Worm (Caenorhabditis elegans): ENCODE results near the gene glb-29.

The glb-29 gene

DNA sequence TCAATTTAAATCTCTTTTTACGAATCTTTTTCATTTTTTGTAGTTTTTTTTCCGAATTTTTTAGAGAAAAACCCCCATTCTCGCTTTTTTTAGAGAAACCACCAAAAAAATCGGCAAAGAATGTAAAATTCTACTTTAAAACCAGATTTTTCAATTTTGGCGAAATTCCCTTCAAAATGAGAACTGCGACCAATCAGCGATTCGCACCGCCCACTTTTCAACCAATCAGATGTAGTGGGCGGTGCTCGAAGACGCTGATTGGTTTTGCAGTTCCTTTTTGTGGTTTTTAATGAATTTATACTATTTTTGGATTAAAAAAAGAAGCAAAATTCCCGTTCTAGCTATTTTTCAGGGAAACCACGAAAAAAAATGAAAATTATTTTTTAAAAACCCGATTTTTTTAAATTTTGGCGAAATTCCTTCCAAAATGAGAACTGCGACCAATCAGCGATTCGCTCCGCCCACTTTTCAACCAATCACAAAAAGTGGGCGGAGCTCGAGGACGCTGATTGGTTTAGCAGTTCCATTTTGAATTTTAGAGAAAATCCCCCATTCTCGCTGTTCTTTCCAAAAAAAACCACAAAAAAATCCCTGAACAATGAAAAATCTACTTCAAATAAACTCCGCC is 37.7 kb upstream of the glb-29 start:
- TF ChIP-seq ztf-23 (GFP tag; IDR thresholded peaks at IDR 0.05) (no peak), med-1 (GFP tag; optimal IDR thresholded peaks at IDR 0.05; ENCODE audit: insufficient read depth) (no peak), flt-1 (GFP tag; IDR thresholded peaks at IDR 0.05) (no peak), ztf-29 (GFP tag; IDR thresholded peaks at IDR 0.05) (no peak), klf-2 (GFP tag; conservative IDR thresholded peaks at IDR 0.05) (no peak), cog-1 (tag; optimal IDR thresholded peaks at IDR 0.05) (no peak), tab-1 (GFP tag; IDR thresholded peaks at IDR 0.05) (no peak), T22C8.4 (GFP tag; IDR thresholded peaks at IDR 0.05) (no peak), ref-1 (GFP tag; conservative IDR thresholded peaks at IDR 0.05) (no peak)

DNA sequence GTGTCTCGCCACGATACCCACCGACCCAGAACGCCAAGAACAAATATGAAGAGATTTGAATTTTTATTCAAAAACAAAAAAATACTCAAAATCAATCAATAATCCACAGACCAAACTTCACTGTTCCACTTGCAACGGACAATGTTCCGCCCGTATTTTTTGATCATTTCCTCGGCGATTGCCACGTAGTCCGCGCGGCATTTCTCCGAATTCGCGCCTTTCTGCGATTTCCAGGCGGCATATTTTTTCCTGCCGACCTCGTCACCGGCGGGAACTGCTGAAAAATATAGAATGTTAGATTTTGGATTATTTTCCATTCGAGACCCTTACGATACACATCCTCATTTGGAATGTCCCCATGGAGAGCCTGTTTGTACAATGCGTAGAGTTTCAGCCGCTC is 36.6 kb upstream of the glb-29 start:
- TF ChIP-seq med-1 (GFP tag; optimal IDR thresholded peaks at IDR 0.05; ENCODE audit: insufficient read depth) (no peak), cog-1 (tag; optimal IDR thresholded peaks at IDR 0.05) (no peak), ref-1 (GFP tag; conservative IDR thresholded peaks at IDR 0.05) (no peak), T22C8.4 (GFP tag; IDR thresholded peaks at IDR 0.05) (no peak), tab-1 (GFP tag; IDR thresholded peaks at IDR 0.05) (no peak), flt-1 (GFP tag; IDR thresholded peaks at IDR 0.05) (no peak), ztf-29 (GFP tag; IDR thresholded peaks at IDR 0.05) (no peak), ztf-23 (GFP tag; IDR thresholded peaks at IDR 0.05) (no peak), klf-2 (GFP tag; conservative IDR thresholded peaks at IDR 0.05) (no peak)

DNA sequence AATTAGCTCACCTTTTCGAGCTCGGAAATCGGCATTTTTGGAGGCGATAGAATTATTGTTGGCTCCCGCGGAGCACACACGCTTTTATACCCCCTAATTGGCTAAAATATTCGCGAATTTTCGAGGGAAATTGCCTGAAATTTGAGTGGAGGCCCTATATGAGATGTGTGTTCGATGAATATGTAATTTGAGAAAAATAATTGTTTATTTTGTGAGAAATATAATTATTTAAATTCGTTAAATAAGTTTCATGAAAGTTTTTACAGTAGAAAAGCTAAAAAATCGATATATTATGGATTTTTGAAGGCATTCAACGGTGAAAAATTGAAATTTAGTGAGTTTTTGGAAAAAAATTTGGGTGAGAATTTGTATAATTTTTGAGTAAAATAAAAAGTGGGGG is 35.2 kb upstream of the glb-29 start, which contains the start of gene acbp-6:
TSS of gene acbp-6 (minus strand) at position 101 of the 400 bp plus-strand sequence.
- TF ChIP-seq ztf-23 (GFP tag; IDR thresholded peaks at IDR 0.05) (no peak), ref-1 (GFP tag; conservative IDR thresholded peaks at IDR 0.05) (no peak), klf-2 (GFP tag; conservative IDR thresholded peaks at IDR 0.05) (no peak)

DNA sequence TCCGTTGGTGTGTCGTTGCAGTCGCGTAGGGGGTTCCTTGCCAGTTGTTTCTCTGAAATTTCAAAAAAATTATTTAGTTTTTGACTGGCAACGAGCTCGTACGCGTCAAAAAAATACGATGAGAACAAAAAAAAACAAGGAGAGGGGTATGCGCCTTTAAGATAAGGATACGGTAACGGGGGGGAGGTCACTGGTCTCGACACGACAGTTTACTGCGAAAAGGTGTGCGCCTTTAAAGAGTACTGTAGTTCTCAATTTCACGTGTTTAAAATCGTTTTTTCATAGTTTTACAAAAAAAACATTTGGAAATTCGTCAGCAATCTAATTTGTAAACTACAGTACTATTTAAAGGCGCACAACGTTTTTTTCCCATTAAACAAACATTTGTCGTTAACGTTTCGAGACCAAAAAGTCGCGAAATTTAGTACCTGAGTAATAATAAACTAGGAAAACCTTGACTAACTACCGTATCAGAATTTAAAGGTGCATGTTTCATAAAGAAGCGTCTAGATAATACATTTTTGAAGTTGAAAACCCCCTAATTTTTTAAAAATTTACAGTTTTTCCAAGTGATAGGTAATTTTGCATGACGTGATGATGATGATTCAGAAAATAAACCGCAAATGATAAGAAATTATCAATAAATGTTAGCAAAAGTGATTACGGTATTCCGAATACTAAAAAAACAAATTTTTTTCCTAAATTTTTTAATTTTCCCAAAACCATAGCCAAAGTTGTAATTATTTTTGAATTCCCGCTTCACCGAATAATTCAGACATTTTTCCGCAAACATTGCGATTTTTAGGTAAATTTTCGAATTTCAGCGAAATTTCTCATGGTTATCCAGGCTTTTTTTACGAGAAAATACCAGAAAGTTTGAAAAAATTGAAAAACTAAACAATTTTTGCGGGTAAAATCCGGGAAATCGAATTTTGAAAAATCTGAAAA is 34.5 kb upstream of the glb-29 start:
- TF ChIP-seq med-1 (GFP tag; optimal IDR thresholded peaks at IDR 0.05; ENCODE audit: insufficient read depth): no peak
- no peak for TF ChIP-seq ztf-29 (GFP tag; IDR thresholded peaks at IDR 0.05)
- no peak for TF ChIP-seq klf-2 (GFP tag; conservative IDR thresholded peaks at IDR 0.05)
- no peak for TF ChIP-seq ref-1 (GFP tag; conservative IDR thresholded peaks at IDR 0.05)
- TF ChIP-seq tab-1 (GFP tag; IDR thresholded peaks at IDR 0.05): no peak
- TF ChIP-seq T22C8.4 (GFP tag; IDR thresholded peaks at IDR 0.05): no peak
- no peak for TF ChIP-seq flt-1 (GFP tag; IDR thresholded peaks at IDR 0.05)
- no peak for TF ChIP-seq ztf-23 (GFP tag; IDR thresholded peaks at IDR 0.05)
- no peak for TF ChIP-seq cog-1 (tag; optimal IDR thresholded peaks at IDR 0.05)

DNA sequence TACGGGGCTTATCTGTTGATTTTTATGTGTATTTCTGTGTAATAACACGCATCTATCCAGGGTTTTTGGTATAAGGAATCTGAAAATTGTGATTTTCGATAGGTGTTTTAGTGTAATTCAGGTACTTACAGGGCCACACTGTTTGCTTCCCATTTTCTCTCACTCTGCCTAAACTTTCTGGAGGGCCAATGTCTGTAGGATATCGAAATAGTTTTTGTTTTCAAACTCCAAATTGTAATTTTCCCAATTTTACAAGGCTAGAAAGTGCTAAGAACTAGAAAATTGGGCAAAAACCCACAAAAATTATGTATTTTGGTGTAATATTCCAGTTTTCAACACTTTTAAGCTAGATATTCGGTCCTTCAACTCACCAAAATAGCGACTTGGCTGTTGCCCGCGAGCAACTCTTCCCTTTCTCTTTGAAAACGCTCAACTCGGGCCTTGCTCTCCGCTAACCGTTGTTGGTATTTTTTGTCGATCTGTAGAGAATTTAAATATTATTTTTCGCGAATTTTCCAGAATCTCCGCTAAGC is 32.1 kb upstream of the glb-29 start:
- TF ChIP-seq cog-1 (tag; optimal IDR thresholded peaks at IDR 0.05) (no peak), ref-1 (GFP tag; conservative IDR thresholded peaks at IDR 0.05) (no peak), klf-2 (GFP tag; conservative IDR thresholded peaks at IDR 0.05) (no peak), ztf-29 (GFP tag; IDR thresholded peaks at IDR 0.05) (no peak), flt-1 (GFP tag; IDR thresholded peaks at IDR 0.05) (no peak), T22C8.4 (GFP tag; IDR thresholded peaks at IDR 0.05) (no peak), med-1 (GFP tag; optimal IDR thresholded peaks at IDR 0.05; ENCODE audit: insufficient read depth) (no peak), tab-1 (GFP tag; IDR thresholded peaks at IDR 0.05) (no peak)

DNA sequence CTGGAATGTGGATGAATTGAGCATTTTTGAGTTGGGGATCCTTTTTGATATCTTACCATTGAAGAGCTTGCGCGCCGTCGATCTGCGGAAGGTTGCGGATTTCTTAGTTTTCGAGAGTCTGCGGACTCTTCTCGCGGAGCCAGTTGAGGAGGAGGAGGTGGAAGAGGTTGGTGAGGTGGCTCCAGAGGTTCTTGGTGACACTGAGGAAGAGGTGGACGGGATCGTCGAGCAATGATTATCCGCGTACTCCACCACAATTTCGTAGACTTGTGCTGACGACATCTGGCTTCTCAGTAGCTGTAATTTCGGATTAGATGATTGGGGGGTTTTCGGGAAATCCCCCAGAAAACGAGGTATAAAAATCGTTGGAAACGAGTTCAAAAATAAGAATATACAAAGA is 31.5 kb upstream of the glb-29 start, which contains the start of gene Y17G7B.21:
TSS of gene Y17G7B.21 (minus strand) at position 299 of the 400 bp plus-strand sequence.
- TF ChIP-seq flt-1 (GFP tag; IDR thresholded peaks at IDR 0.05) (0 out of 2 replicates have a peak, but pooled peaks have one; percentile 50), T22C8.4 (GFP tag; IDR thresholded peaks at IDR 0.05) (no peak)

DNA sequence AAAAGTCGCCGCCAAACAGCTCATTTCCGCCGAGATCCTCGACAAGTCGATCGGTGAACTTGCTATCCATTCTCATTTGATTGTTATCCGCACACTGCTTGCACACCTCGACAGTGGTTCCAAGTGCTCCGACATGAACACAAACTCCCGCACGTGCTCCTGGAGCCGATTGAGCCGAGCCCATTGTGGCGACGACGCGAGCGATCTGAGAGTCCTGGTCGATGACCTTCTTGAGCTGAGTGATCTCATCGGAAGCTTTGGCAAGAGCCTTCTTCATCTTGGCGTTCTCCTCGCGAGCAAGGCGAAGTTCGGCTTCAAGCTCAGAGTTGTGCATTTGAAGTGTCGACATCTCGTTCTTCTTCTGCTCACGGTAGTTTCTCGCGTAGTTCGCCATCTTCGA is 30.4 kb upstream of the glb-29 start:
- no peak for TF ChIP-seq flt-1 (GFP tag; IDR thresholded peaks at IDR 0.05)
- no peak for TF ChIP-seq med-1 (GFP tag; optimal IDR thresholded peaks at IDR 0.05; ENCODE audit: insufficient read depth)
- TF ChIP-seq klf-2 (GFP tag; conservative IDR thresholded peaks at IDR 0.05): no peak
- TF ChIP-seq tab-1 (GFP tag; IDR thresholded peaks at IDR 0.05): no peak
- TF ChIP-seq ztf-29 (GFP tag; IDR thresholded peaks at IDR 0.05): no peak
- TF ChIP-seq ztf-23 (GFP tag; IDR thresholded peaks at IDR 0.05): no peak
- TF ChIP-seq T22C8.4 (GFP tag; IDR thresholded peaks at IDR 0.05): no peak
- no peak for TF ChIP-seq ref-1 (GFP tag; conservative IDR thresholded peaks at IDR 0.05)
- TF ChIP-seq cog-1 (tag; optimal IDR thresholded peaks at IDR 0.05): no peak

DNA sequence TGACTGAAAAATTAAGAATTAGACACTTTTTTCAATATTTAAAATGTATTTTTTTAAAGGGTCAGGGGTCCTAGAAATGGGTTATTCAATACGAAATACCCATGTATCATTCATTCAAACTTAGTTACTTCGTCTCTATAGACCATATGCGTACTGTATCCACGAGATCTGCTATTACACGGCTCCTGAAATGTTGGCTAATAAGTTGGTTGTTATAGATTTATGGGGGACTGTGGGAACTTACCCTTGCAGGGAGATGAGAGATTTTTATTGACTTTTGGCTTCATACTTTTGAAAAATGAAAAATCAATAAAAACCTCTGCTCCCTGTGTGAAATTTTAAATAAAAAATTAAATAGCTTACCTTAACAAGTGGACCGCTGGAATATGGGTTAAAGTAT is 30.0 kb upstream of the glb-29 start:
- TF ChIP-seq med-1 (GFP tag; optimal IDR thresholded peaks at IDR 0.05; ENCODE audit: insufficient read depth): no peak
- TF ChIP-seq tab-1 (GFP tag; IDR thresholded peaks at IDR 0.05): no peak
- no peak for TF ChIP-seq T22C8.4 (GFP tag; IDR thresholded peaks at IDR 0.05)
- no peak for TF ChIP-seq cog-1 (tag; optimal IDR thresholded peaks at IDR 0.05)
- TF ChIP-seq ztf-23 (GFP tag; IDR thresholded peaks at IDR 0.05): no peak
- no peak for TF ChIP-seq ref-1 (GFP tag; conservative IDR thresholded peaks at IDR 0.05)
- no peak for TF ChIP-seq ztf-29 (GFP tag; IDR thresholded peaks at IDR 0.05)
- TF ChIP-seq klf-2 (GFP tag; conservative IDR thresholded peaks at IDR 0.05): no peak
- TF ChIP-seq flt-1 (GFP tag; IDR thresholded peaks at IDR 0.05): no peak

DNA sequence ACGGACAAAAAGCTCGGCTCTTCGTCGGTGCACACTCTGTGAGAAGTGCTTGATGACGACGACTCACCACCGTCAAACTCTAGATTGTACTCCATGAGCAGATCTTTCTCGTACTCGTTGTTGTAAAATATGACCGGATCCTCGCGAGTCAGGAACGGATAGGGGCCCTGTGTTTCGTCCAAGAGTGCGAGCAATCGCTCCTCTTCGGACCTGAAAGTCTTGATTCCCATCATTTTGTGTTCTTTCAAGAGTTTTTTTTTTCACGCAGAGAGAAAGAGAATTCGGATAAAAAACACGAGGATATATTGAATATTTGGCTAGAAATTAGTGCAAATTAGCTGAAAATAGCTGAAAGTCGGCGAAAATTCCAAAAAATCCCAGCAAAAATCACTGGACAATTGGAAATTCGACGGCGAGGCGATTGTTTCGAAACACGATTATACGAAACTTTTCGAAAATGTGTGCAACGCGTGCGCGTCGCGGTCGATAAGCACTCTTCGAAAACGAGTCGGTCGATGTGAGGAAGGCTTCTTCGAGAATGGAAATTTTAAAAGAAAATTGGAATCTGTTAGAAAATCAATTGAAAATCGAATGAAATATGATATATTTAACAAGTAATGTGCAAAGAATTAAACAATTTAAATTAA is 29.3 kb upstream of the glb-29 start, which contains the start of the genes ash-2 and Y17G7B.20:
TSS of gene ash-2 (plus strand) at position 390 of the 647 bp plus-strand sequence.
TSS of gene Y17G7B.20 (minus strand) at position 396 of the 647 bp plus-strand sequence.
- TF ChIP-seq T22C8.4 (GFP tag; IDR thresholded peaks at IDR 0.05) (no peak), flt-1 (GFP tag; IDR thresholded peaks at IDR 0.05) (no peak), tab-1 (GFP tag; IDR thresholded peaks at IDR 0.05) (0 out of 2 replicates have a peak, but pooled peaks have one; percentile 4)

Measured in whole organism, midembryonic.